Fruit fly (Drosophila melanogaster) whole organism, pupa: ENCODE data around the gene CG13123.

Experiments
- CG12605 ChIP-seq: fragments of 200-800 bp; sonication (Bioruptor generic); IDR thresholded peaks from 2 replicates; pipeline ENCODE4 v1.3.6; 2022; ENCODE audit warnings: missing biosample characterization, missing genetic modification characterization
- CG13204 ChIP-seq: fragments of 200-800 bp; sonication (Bioruptor generic); optimal IDR thresholded peaks from 2 replicates; lab custom pipeline; 2018; ENCODE audit warnings: missing biosample characterization, mild to moderate bottlenecking, missing genetic modification characterization, moderate library complexity
- CG17806 ChIP-seq: fragments of 200-800 bp; sonication (Bioruptor generic); optimal IDR thresholded peaks from 2 replicates; lab custom pipeline; 2018; ENCODE audit warnings: missing biosample characterization, mild to moderate bottlenecking, missing genetic modification characterization, moderate library complexity
- CG32121 ChIP-seq: fragments of 200-800 bp; sonication (Bioruptor generic); IDR thresholded peaks from 2 replicates; pipeline ENCODE4 v1.3.6; 2022; ENCODE audit warnings: missing biosample characterization, missing genetic modification characterization
- CG8159 ChIP-seq: fragments of 200-800 bp; sonication (Bioruptor generic); optimal IDR thresholded peaks from 3 replicates; lab custom pipeline; 2018; ENCODE audit warnings: missing biosample characterization, mild to moderate bottlenecking, missing genetic modification characterization, moderate library complexity
- EcR ChIP-seq: fragments of 200-800 bp; sonication (Bioruptor generic); optimal IDR thresholded peaks from 3 replicates; lab custom pipeline; 2019; ENCODE audit warnings: missing biosample characterization, missing genetic modification characterization, mild to moderate bottlenecking, moderate library complexity, missing genetic modification reagents
- Ets98B ChIP-seq: fragments of 200-800 bp; sonication (Bioruptor generic); IDR thresholded peaks from 2 replicates; pipeline ENCODE4 v1.3.6; 2022; ENCODE audit warnings: missing biosample characterization, missing genetic modification characterization
- Snoo ChIP-seq: fragments of 200-800 bp; sonication (Bioruptor generic); optimal IDR thresholded peaks from 3 replicates; lab custom pipeline; 2017; ENCODE audit warnings: missing biosample characterization, mild to moderate bottlenecking, missing genetic modification characterization, inconsistent platforms
- fd96Ca ChIP-seq: fragments of 200-800 bp; sonication (Bioruptor generic); IDR thresholded peaks from 3 replicates; pipeline ENCODE4 v1.3.6; 2022; ENCODE audit warnings: missing biosample characterization, missing genetic modification characterization
- rn ChIP-seq: fragments of 200-800 bp; sonication (Bioruptor generic); IDR thresholded peaks from 2 replicates; pipeline ENCODE4 v1.3.6; 2022; ENCODE audit warnings: missing biosample characterization, missing genetic modification characterization

dm6 chr2L:9746236-9747225 lies 46.4 kb downstream of the CG13123 start, which contains the start of gene Nckx30C:
- TF ChIP-seq rn (GFP tag; lab: Robert Waterston, UW) = no peak
- no peak for TF ChIP-seq CG8159 (tag; lab: Kevin White, UChicago)
- no peak for TF ChIP-seq Ets98B (GFP tag; lab: Robert Waterston, UW)
- no peak for TF ChIP-seq CG17806 (tag; lab: Kevin White, UChicago)
- no peak for TF ChIP-seq CG12605 (GFP tag; lab: Robert Waterston, UW)
- no peak for TF ChIP-seq CG13204 (GFP tag; lab: Kevin White, UChicago)
- TF ChIP-seq fd96Ca = no peak
- no peak for TF ChIP-seq EcR
- TF ChIP-seq Snoo (tag; lab: Kevin White, UChicago) = no peak
- no peak for TF ChIP-seq CG32121
